Worm (Caenorhabditis elegans): ENCODE results near the gene dmsr-12.

dmsr-12 gene

ce11 chrV:6783044-6783625 lies 23.1 kb downstream of the dmsr-12 start:
- TF ChIP-seq ceh-14 (tag; optimal IDR thresholded peaks at IDR 0.05) = no peak
- no peak for TF ChIP-seq ceh-2 (tag; optimal IDR thresholded peaks at IDR 0.05)
- TF ChIP-seq ets-4 (tag; optimal IDR thresholded peaks at IDR 0.05) = no peak
- TF ChIP-seq elt-4 (tag; optimal IDR thresholded peaks at IDR 0.05) = no peak
- TF ChIP-seq syd-9 (tag; optimal IDR thresholded peaks at IDR 0.05) = no peak
- TF ChIP-seq K02D7.2 (tag; optimal IDR thresholded peaks at IDR 0.05) = no peak
- TF ChIP-seq ceh-34 (tag; optimal IDR thresholded peaks at IDR 0.05) = no peak

ce11 chrV:6782260-6782659 lies 24.0 kb downstream of the dmsr-12 start:
- TF ChIP-seq pax-1 (tag; optimal IDR thresholded peaks at IDR 0.05) = no peak
- TF ChIP-seq C08G9.2 (tag; optimal IDR thresholded peaks at IDR 0.05) = no peak
- no peak for TF ChIP-seq unc-55 (GFP tag; optimal IDR thresholded peaks at IDR 0.05)

- TF ChIP-seq ahr-1 (tag; optimal IDR thresholded peaks at IDR 0.05) (no peak), mec-3 (tag; optimal IDR thresholded peaks at IDR 0.05; ENCODE audit: borderline replicate concordance) (no peak), ceh-31 (tag; optimal IDR thresholded peaks at IDR 0.05) (no peak), K09A11.1 (tag; optimal IDR thresholded peaks at IDR 0.05; ENCODE audit: insufficient read depth) (no peak), sox-4 (tag; optimal IDR thresholded peaks at IDR 0.05) (no peak), tbx-7 (tag; optimal IDR thresholded peaks at IDR 0.05) (no peak), pax-1 (tag; optimal IDR thresholded peaks at IDR 0.05) (no peak), ref-2 (tag; optimal IDR thresholded peaks at IDR 0.05) (no peak), ceh-18 (tag; optimal IDR thresholded peaks at IDR 0.05) (no peak), npax-4 (tag; optimal IDR thresholded peaks at IDR 0.05) (no peak), pros-1 (tag; optimal IDR thresholded peaks at IDR 0.05) (no peak), K02D7.2 (tag; optimal IDR thresholded peaks at IDR 0.05) (no peak), ceh-45 (GFP tag; IDR thresholded peaks at IDR 0.05) (no peak), dve-1 (tag; optimal IDR thresholded peaks at IDR 0.05) (no peak), hlh-15 (tag; optimal IDR thresholded peaks at IDR 0.05) (no peak), Y22D7AL.16 (tag; optimal IDR thresholded peaks at IDR 0.05) (no peak), pha-4 (tag; optimal IDR thresholded peaks at IDR 0.05) (no peak), che-1 (tag; optimal IDR thresholded peaks at IDR 0.05) (no peak), fax-1 (tag; optimal IDR thresholded peaks at IDR 0.05) (no peak)
Observed at ce11 chrV:6780676-6781075, 25.6 kb downstream of the dmsr-12 start.

- TF ChIP-seq ceh-14 (tag; optimal IDR thresholded peaks at IDR 0.05) (no peak), pha-2 (tag; optimal IDR thresholded peaks at IDR 0.05) (no peak), ceh-2 (tag; optimal IDR thresholded peaks at IDR 0.05) (no peak), rnt-1 (tag; optimal IDR thresholded peaks at IDR 0.05) (no peak), sdc-2 (tag; optimal IDR thresholded peaks at IDR 0.05) (no peak), ceh-45 (GFP tag; IDR thresholded peaks at IDR 0.05) (no peak), T23F11.4 (GFP tag; optimal IDR thresholded peaks at IDR 0.05) (no peak), ttx-3 (tag; optimal IDR thresholded peaks at IDR 0.05) (no peak), gmeb-2 (tag; optimal IDR thresholded peaks at IDR 0.05) (no peak), nfya-1 (tag; optimal IDR thresholded peaks at IDR 0.05) (no peak), nhr-11 (tag; optimal IDR thresholded peaks at IDR 0.05) (no peak), C38D4.7 (GFP tag; optimal IDR thresholded peaks at IDR 0.05) (no peak), fkh-6 (tag; optimal IDR thresholded peaks at IDR 0.05) (no peak), che-1 (tag; optimal IDR thresholded peaks at IDR 0.05) (no peak), ama-1 (optimal IDR thresholded peaks at IDR 0.05) (no peak), ceh-19 (GFP tag; optimal IDR thresholded peaks at IDR 0.05) (no peak), Y22D7AL.16 (tag; optimal IDR thresholded peaks at IDR 0.05) (no peak), madf-2 (tag; optimal IDR thresholded peaks at IDR 0.05) (no peak), syd-9 (tag; optimal IDR thresholded peaks at IDR 0.05) (no peak)
Observed at ce11 chrV:6780166-6780565, 26.1 kb downstream of the dmsr-12 start, which contains the start of gene ZC404.15. Gene ZC404.15, plus strand, starts transcription at chrV:6780466.
